Worm (Caenorhabditis elegans) whole organism, L3 larva: ENCODE results near the gene C06H2.7.
A peak's percentile ranks its signal among the peaks of the same experiment; 100 is the strongest.

Experiments
- R02D3.7 ChIP-seq: fragments of 150-350 bp; optimal IDR thresholded peaks from 2 replicates; lab custom pipeline; 2014; ENCODE audit warnings: missing biosample characterization, missing genetic modification characterization
- ZK546.5 ChIP-seq: sonication (generic microtip); optimal IDR thresholded peaks from 2 replicates; lab custom pipeline; 2017; ENCODE audit warnings: missing biosample characterization, missing genetic modification characterization
- ama-1 ChIP-seq: fragments of 150-350 bp; optimal IDR thresholded peaks from 2 replicates; lab custom pipeline; 2018
- ceh-16 ChIP-seq: sonication (generic microtip); optimal IDR thresholded peaks from 2 replicates; lab custom pipeline; 2017; ENCODE audit warnings: missing biosample characterization, missing genetic modification characterization
- ceh-82 ChIP-seq: fragments of 150-350 bp; optimal IDR thresholded peaks from 2 replicates; lab custom pipeline; 2014; ENCODE audit warnings: missing biosample characterization, missing genetic modification characterization
- daf-12 ChIP-seq: fragments of 150-350 bp; optimal IDR thresholded peaks from 2 replicates; lab custom pipeline; 2014; ENCODE audit warnings: missing biosample characterization, missing genetic modification reagents, missing genetic modification characterization
- egl-27 ChIP-seq: sonication (generic microtip); optimal IDR thresholded peaks from 4 replicates; lab custom pipeline; 2017; ENCODE audit warnings: missing biosample characterization, missing genetic modification reagents, missing genetic modification characterization
- egl-5 ChIP-seq: fragments of 150-350 bp; optimal IDR thresholded peaks from 2 replicates; lab custom pipeline; 2017; ENCODE audit warnings: missing biosample characterization, missing genetic modification reagents, missing genetic modification characterization, inconsistent platforms
- elt-1 ChIP-seq: fragments of 150-350 bp; optimal IDR thresholded peaks from 2 replicates; lab custom pipeline; 2014; ENCODE audit warnings: missing biosample characterization, missing genetic modification characterization
- elt-2 ChIP-seq: sonication (generic microtip); optimal IDR thresholded peaks from 2 replicates; lab custom pipeline; 2016; ENCODE audit warnings: missing genetic modification reagents, mild to moderate bottlenecking, missing genetic modification characterization, missing compliant biosample characterization
- elt-3 ChIP-seq, 3 experiments: fragments of 150-350 bp in 1 of 3; sonication (generic microtip) in 2 of 3; optimal IDR thresholded peaks; 2 replicates in 2 of 3; 4 replicates in 1 of 3; lab custom pipeline; 2014 to 2017; ENCODE audit warnings: missing biosample characterization in 3 of 3, missing genetic modification characterization in 3 of 3
- eor-1 ChIP-seq, 2 experiments: fragments of 150-350 bp; optimal IDR thresholded peaks; 2 replicates each; lab custom pipeline; 2014 to 2018; ENCODE audit warnings: missing biosample characterization in 2 of 2, missing genetic modification characterization in 2 of 2
- fkh-10 ChIP-seq: sonication (generic microtip); optimal IDR thresholded peaks from 2 replicates; lab custom pipeline; 2017; ENCODE audit warnings: missing biosample characterization, missing genetic modification reagents, missing genetic modification characterization
- fkh-2 ChIP-seq: fragments of 150-350 bp; optimal IDR thresholded peaks from 2 replicates; lab custom pipeline; 2014; ENCODE audit warnings: missing biosample characterization, missing genetic modification reagents, missing genetic modification characterization
- hmg-11 ChIP-seq: sonication (generic microtip); optimal IDR thresholded peaks from 2 replicates; lab custom pipeline; 2016; ENCODE audit warnings: missing genetic modification characterization, missing compliant biosample characterization
- jun-1 ChIP-seq: fragments of 150-350 bp; optimal IDR thresholded peaks from 2 replicates; lab custom pipeline; 2014; ENCODE audit warnings: missing biosample characterization, missing genetic modification reagents, missing genetic modification characterization
- lin-15B ChIP-seq: fragments of 150-350 bp; optimal IDR thresholded peaks from 2 replicates; lab custom pipeline; 2014; ENCODE audit warnings: missing biosample characterization, missing genetic modification characterization
- lin-39 ChIP-seq: fragments of 150-350 bp; optimal IDR thresholded peaks from 2 replicates; lab custom pipeline; 2018; ENCODE audit warnings: missing biosample characterization, missing genetic modification reagents, missing genetic modification characterization
- mdl-1 ChIP-seq: fragments of 150-350 bp; optimal IDR thresholded peaks from 2 replicates; lab custom pipeline; 2014; ENCODE audit warnings: missing biosample characterization, missing genetic modification characterization
- mml-1 ChIP-seq: fragments of 150-350 bp; sonication (generic microtip); optimal IDR thresholded peaks from 3 replicates; lab custom pipeline; 2014; ENCODE audit warnings: missing biosample characterization, missing genetic modification characterization
- nfya-1 ChIP-seq: sonication (generic microtip); optimal IDR thresholded peaks from 2 replicates; lab custom pipeline; 2017; ENCODE audit warnings: missing genetic modification characterization, mild to moderate bottlenecking, missing compliant biosample characterization, antibody characterized with exemption, moderate library complexity; ENCODE audit not compliant: insufficient read depth
- nhr-12 ChIP-seq: fragments of 150-350 bp; optimal IDR thresholded peaks from 2 replicates; lab custom pipeline; 2014; ENCODE audit warnings: missing biosample characterization, missing genetic modification characterization
- nhr-23 ChIP-seq: fragments of 150-350 bp; optimal IDR thresholded peaks from 2 replicates; lab custom pipeline; 2014; ENCODE audit warnings: missing biosample characterization, missing genetic modification reagents, missing genetic modification characterization
- nhr-25 ChIP-seq: sonication (generic microtip); optimal IDR thresholded peaks from 2 replicates; lab custom pipeline; 2017; ENCODE audit warnings: missing biosample characterization, missing genetic modification characterization
- nhr-43 ChIP-seq: sonication (generic microtip); optimal IDR thresholded peaks from 2 replicates; lab custom pipeline; 2016; ENCODE audit warnings: mild to moderate bottlenecking, missing genetic modification characterization, missing compliant biosample characterization; ENCODE audit not compliant: poor library complexity, severe bottlenecking
- nhr-77 ChIP-seq: fragments of 150-350 bp; optimal IDR thresholded peaks from 2 replicates; lab custom pipeline; 2014; ENCODE audit warnings: missing biosample characterization, missing genetic modification characterization
- pha-4 ChIP-seq: fragments of 150-350 bp; optimal IDR thresholded peaks from 2 replicates; lab custom pipeline; 2014; ENCODE audit warnings: missing biosample characterization, missing genetic modification reagents, missing genetic modification characterization
- pqm-1 ChIP-seq: fragments of 150-350 bp; optimal IDR thresholded peaks from 2 replicates; lab custom pipeline; 2017; ENCODE audit warnings: missing biosample characterization, missing genetic modification characterization, inconsistent platforms
- sea-2 ChIP-seq: fragments of 150-350 bp; sonication (generic microtip); optimal IDR thresholded peaks from 4 replicates; lab custom pipeline; 2014; ENCODE audit warnings: missing biosample characterization, missing genetic modification reagents, missing genetic modification characterization
- skn-1 ChIP-seq: fragments of 150-350 bp; optimal IDR thresholded peaks from 2 replicates; lab custom pipeline; 2014; ENCODE audit warnings: missing biosample characterization, missing genetic modification characterization
- snpc-4 ChIP-seq: fragments of 150-350 bp; optimal IDR thresholded peaks from 2 replicates; lab custom pipeline; 2014; ENCODE audit warnings: missing biosample characterization, missing genetic modification characterization
- ztf-4 ChIP-seq: fragments of 150-350 bp; optimal IDR thresholded peaks from 2 replicates; lab custom pipeline; 2014; ENCODE audit warnings: missing biosample characterization, missing genetic modification characterization

The C06H2.7 gene

DNA sequence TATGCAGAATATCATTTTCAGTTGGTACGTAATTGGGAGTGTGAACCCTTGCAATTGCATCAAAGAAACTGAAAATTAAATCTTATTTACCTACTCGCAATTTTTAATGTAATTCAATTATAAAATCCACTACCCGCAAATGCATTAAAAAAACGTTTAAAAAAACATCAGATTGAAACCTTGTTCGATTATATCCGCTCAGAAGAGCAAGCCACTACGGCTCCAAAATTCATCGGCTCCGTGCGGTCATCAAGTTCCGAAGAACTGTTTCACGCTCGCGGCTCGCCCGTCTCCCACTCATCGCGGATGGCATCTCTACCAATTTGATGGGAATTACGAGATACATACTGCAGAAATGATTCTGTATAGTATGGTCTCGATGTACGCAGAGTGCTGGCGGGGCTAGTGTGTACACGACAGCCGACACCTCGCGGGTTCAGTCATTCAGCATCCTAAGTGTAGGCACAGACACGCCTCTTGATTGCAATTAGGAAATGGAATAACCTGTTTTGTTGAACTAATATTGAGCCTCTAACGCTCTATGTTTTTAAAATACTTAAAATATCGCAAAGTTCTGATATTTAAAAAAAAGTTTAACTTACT, 30.8 kb upstream of the C06H2.7 start:
- TF ChIP-seq elt-2 (peak; percentile 27), nhr-25 (peak; percentile 29), nhr-43 (tag; lab: Kevin White, UChicago) (peak; percentile 35), nhr-77 (tag; lab: Kevin White, UChicago) (peak; percentile 2), pqm-1 (tag; lab: Kevin White, UChicago) (peak; percentile 23), snpc-4 (tag; lab: Kevin White, UChicago) (peak; percentile 93), ama-1 (peak; percentile 6)
- TF ChIP-seq, all 47 proteins: peak for 7; not testable (repeated sequence) for 40

DNA sequence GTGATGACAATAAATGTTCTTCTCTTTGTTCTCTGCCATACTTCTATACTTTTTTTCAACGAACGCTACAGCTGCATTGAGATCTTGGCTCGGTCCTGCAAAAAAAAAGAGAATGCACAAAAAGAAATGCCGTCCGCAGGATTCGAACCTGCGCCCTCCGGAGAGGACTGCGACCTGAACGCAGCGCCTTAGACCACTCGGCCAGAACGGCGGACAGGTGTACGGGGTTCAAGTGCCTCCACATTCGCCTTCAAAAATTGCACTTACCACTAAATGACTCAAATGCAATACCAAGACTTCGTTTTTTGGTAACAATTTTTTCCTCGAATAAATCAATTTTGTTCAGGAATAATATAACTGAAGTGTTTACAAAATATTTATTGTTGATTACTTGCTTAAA, 30.1 kb upstream of the C06H2.7 start:
- TF ChIP-seq sea-2 (GFP tag; lab: Kevin White, UChicago) (no peak), lin-39 (tag; lab: Kevin White, UChicago) (peak; percentile 35), elt-2 (peak; percentile 26), nhr-25 (no peak), nhr-77 (tag; lab: Kevin White, UChicago) (no peak), nfya-1 (peak; percentile 2), elt-3 (tag; optimal IDR thresholded peaks at IDR 0.05; lab: Kevin White, UChicago) (no peak), pha-4 (no peak), nhr-23 (no peak), skn-1 (tag; lab: Kevin White, UChicago) (no peak), ceh-16 (tag; lab: Kevin White, UChicago) (no peak), hmg-11 (tag; lab: Kevin White, UChicago) (peak; percentile 34), fkh-2 (tag; lab: Kevin White, UChicago) (no peak), snpc-4 (tag; lab: Kevin White, UChicago) (peak; percentile 95), jun-1 (no peak), ceh-82 (no peak), lin-15B (no peak), egl-27 (tag; lab: Kevin White, UChicago) (no peak), elt-1 (no peak)
- TF ChIP-seq, all 47 proteins: peak for 5

DNA sequence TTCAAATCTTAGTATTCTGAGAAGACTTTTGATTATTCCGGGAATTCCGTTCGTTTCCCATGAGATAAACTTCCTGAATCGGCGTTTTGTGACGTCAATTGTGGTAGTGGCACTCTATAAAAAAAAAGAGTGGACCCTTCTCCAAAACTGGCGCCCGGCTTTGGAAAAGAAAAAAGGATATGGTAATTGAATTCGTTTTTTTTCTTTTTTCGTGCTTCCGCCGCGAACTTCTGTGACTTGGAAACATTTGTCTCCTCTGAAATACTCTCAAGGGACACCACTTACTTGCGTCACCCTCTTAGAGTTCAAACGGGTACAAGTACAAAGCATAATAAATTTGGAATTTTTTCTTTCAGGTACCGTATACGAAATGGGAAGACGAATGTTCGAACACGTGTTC, 28.1 kb upstream of the C06H2.7 start:
- TF ChIP-seq fkh-10 (GFP tag; lab: Kevin White, UChicago) (peak; percentile 19), sea-2 (GFP tag; lab: Kevin White, UChicago) (no peak), egl-5 (tag; lab: Kevin White, UChicago) (no peak)
- TF ChIP-seq, all 47 proteins: peak for 1

DNA sequence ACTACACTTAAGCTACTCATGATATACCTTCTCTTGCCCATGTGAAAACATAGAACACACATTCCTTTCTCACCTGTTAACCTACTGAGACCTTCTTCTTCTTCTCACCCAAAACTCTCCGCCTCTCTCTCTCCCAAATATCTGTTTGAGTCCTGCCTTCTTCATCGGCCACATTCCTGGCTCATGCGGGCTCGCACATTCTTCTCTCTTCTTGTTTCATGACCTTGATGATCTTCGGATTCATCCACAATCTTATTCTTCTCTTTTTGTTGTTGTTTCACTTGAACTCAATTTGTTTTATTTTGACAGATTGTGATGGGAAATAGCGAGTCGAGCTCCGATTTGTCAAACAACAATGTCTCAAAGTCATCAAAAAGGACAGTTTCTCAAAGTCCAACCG, 27.3 kb upstream of the C06H2.7 start, which contains the start of gene T19C4.5:
TSS of gene T19C4.5 (plus strand) at position 308 of the 400 bp plus-strand sequence.
- no peak for TF ChIP-seq sea-2 (GFP tag; lab: Kevin White, UChicago)
- no peak for TF ChIP-seq fkh-10 (GFP tag; lab: Kevin White, UChicago)
- no peak for TF ChIP-seq elt-3 (tag; optimal IDR thresholded peaks at IDR 0.05; lab: Kevin White, UChicago)

DNA sequence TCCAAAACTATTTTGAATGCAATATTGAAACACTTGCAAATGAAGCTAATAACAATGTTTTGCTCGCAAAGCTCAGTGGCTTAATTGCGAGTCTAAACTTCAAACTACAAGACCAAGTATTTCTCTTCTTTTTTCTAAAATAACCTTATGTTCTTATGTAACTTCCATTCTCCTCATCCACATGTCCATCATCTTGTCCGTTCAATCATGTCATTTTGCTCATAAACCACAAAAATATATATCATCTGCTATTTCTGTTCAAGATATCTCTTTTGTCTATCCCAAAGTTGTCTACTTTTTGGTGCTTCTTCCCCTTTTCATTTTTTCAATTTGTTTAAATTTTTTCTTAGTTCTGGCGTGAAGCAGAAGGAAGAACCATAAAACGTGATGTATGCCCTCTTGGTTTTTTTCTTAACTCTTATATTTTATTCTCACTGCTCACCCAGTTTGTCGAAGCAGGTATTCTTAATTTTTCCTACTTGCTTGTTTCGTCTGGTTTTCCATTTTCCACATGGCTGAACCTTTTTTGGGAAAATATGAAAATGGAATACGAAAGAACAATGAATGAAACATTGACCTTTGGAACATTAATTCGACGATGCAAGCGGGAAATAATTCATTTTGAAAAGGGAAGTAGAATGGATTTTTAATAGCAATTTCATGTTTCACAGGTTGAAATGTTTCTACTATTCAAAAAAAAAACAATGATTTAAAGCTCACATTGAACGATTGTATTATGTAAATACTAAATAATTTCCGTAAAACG, 26.2 kb upstream of the C06H2.7 start:
- no peak for TF ChIP-seq daf-12 (tag; lab: Kevin White, UChicago)
- TF ChIP-seq R02D3.7 (tag; lab: Kevin White, UChicago), result no peak
- no peak for TF ChIP-seq mdl-1 (tag; lab: Kevin White, UChicago)
- no peak for TF ChIP-seq ZK546.5 (tag; lab: Kevin White, UChicago)
- TF ChIP-seq mml-1 (tag; lab: Kevin White, UChicago), result no peak
- no peak for TF ChIP-seq nhr-12 (tag; lab: Kevin White, UChicago)
- no peak for TF ChIP-seq eor-1 (tag; optimal IDR thresholded peaks at IDR 0.05; lab: Kevin White, UChicago)

DNA sequence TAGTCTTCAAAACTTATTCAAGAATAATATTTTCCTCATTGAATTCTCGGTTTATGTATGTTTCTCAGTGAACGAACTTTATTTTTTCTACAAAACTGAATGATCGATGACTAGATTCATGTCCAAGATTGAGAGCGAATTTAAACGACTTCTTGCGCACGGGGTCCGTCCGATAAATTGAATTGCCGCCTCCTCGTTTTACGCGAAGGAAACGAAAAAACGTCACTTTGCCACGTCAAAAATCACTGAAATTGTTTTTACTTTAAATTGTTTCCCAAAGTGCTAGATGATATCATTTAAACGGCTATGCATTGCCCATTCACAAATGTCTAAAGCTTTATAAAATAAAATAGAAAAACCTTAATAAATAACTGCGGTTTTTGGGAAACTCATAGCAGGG, 23.2 kb upstream of the C06H2.7 start:
- TF ChIP-seq ztf-4 (tag; lab: Kevin White, UChicago) (no peak), fkh-10 (GFP tag; lab: Kevin White, UChicago) (peak; percentile 60)
- TF ChIP-seq, all 47 proteins: peak for 1
